Worm (Caenorhabditis elegans) whole organism, early embryonic: ENCODE measurements around the gene F37A8.5.

Experiments
- B0310.2 ChIP-seq: sonication (generic microtip); optimal IDR thresholded peaks from 2 replicates; lab custom pipeline; 2016; ENCODE audit warnings: mild to moderate bottlenecking, missing genetic modification characterization, missing compliant biosample characterization
- F13C5.2 ChIP-seq: sonication (generic microtip); optimal IDR thresholded peaks from 2 replicates; lab custom pipeline; 2017; ENCODE audit warnings: mild to moderate bottlenecking, missing genetic modification characterization, inconsistent platforms, missing compliant biosample characterization
- aly-1 ChIP-seq: sonication (generic microtip); optimal IDR thresholded peaks from 2 replicates; lab custom pipeline; 2016; ENCODE audit warnings: missing genetic modification characterization, missing compliant biosample characterization
- ama-1 ChIP-seq: fragments of 150-350 bp; optimal IDR thresholded peaks from 2 replicates; lab custom pipeline; 2014
- ceh-13 ChIP-seq: fragments of 200-800 bp; sonication (Bioruptor generic); optimal IDR thresholded peaks from 2 replicates; lab custom pipeline; 2018; ENCODE audit warnings: mild to moderate bottlenecking, missing genetic modification characterization, missing compliant biosample characterization
- ceh-36 ChIP-seq: sonication (generic microtip); optimal IDR thresholded peaks from 2 replicates; lab custom pipeline; 2016; ENCODE audit warnings: missing genetic modification characterization, inconsistent platforms, missing compliant biosample characterization
- ets-7 ChIP-seq: sonication (generic microtip); optimal IDR thresholded peaks from 2 replicates; lab custom pipeline; 2016; ENCODE audit warnings: missing genotype, missing genetic modification characterization, missing compliant biosample characterization
- flt-1 ChIP-seq: fragments of 200-800 bp; sonication (Bioruptor generic); IDR thresholded peaks from 2 replicates; pipeline ENCODE4 v1.3.6; 2022; ENCODE audit warnings: missing genetic modification characterization, missing compliant biosample characterization
- hmbx-1 ChIP-seq: sonication (generic microtip); optimal IDR thresholded peaks from 2 replicates; lab custom pipeline; 2016; ENCODE audit warnings: mild to moderate bottlenecking, missing genetic modification characterization, missing compliant biosample characterization
- hmg-4 ChIP-seq: fragments of 200-800 bp; sonication (Bioruptor generic); optimal IDR thresholded peaks from 2 replicates; lab custom pipeline; 2018; ENCODE audit warnings: mild to moderate bottlenecking, missing genetic modification characterization, missing compliant biosample characterization
- hnd-1 ChIP-seq: sonication (generic microtip); optimal IDR thresholded peaks from 2 replicates; lab custom pipeline; 2016; ENCODE audit warnings: missing genetic modification characterization, missing compliant biosample characterization
- pes-1 ChIP-seq: fragments of 200-800 bp; sonication (Bioruptor generic); IDR thresholded peaks from 2 replicates; pipeline ENCODE4 v1.3.6; 2022; ENCODE audit warnings: missing genetic modification reagents, missing genetic modification characterization, missing compliant biosample characterization
- scrt-1 ChIP-seq: fragments of 200-800 bp; sonication (Bioruptor generic); IDR thresholded peaks from 2 replicates; pipeline ENCODE4 v1.3.6; 2022; ENCODE audit warnings: missing genetic modification characterization, missing compliant biosample characterization
- sea-1 ChIP-seq: fragments of 200-800 bp; sonication (Bioruptor generic); conservative IDR thresholded peaks from 2 replicates; pipeline ENCODE4 v1.3.6; 2022; ENCODE audit warnings: missing genetic modification characterization, missing compliant biosample characterization
- tbx-11 ChIP-seq: fragments of 200-800 bp; sonication (Bioruptor generic); IDR thresholded peaks from 2 replicates; pipeline ENCODE4 v1.3.6; 2022; ENCODE audit warnings: missing genetic modification characterization, missing compliant biosample characterization
- tbx-37 ChIP-seq: fragments of 200-800 bp; sonication (Bioruptor generic); conservative IDR thresholded peaks from 2 replicates; pipeline ENCODE4 v1.3.6; 2022; ENCODE audit warnings: missing genetic modification reagents, missing genetic modification characterization, missing compliant biosample characterization
- tra-4 ChIP-seq: sonication (generic microtip); optimal IDR thresholded peaks from 2 replicates; lab custom pipeline; 2017; ENCODE audit warnings: missing genetic modification characterization, missing compliant biosample characterization

F37A8.5 gene

DNA sequence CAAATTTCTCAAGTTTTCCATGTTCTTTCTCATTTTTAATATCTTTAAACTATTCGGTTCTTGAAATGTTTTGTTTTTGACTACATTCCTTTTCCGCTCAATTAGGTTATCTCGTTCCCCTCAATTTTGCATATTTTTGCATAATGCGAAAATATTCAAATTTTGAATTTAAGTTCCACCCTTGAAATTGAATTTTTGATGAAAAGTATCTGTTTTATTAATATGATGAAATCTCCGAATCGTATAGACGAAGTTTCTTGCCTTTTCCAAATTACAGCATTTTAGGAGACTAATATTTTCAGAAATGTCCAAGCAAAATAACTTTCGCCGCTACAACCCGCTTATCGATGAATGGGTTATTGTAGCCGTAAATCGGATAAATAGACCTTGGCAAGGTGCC lies 37.9 kb upstream of the F37A8.5 start, which contains the start of gene ZK1058.3:
Gene ZK1058.3, plus strand, starts transcription at position 301 of the 400 bp plus-strand sequence.
- TF ChIP-seq sea-1 (GFP tag; lab: Robert Waterston, UW), result no peak

DNA sequence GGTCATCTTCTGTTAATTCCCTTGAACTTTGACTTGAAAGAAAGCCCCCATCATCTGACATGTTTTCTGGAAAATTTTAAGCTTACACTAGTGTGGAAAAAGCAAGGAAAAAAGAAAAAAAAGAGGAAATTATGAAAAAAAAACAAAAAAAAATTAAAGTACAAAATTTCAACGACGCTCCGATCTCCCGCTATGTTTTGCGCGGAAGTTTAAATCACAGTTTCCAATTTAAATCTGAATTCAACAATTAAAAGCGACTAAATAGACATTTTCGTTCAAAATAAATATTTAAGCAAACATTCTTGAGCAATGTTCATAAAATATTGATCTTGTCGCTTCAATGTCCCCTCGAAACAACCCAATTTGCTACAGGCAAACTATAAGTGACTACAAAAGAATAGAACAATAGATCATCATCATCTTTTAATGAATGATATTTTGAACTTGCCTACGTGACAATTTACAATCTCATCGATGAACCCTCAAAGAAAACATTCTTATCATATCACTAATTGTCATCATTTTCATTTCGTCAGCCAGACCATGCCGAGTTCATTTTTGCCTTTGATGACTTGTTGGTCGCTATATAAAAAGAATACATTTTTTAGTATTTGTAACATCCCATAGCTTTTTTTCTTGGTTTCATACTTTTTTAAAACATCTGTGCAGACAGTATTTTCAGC lies 34.6 kb upstream of the F37A8.5 start, which contains the start of the genes metl-6 and nit-1:
Gene metl-6, minus strand, starts transcription at position 66 of the 683 bp plus-strand sequence.
Gene nit-1, plus strand, starts transcription at position 562 of the 683 bp plus-strand sequence.
- TF ChIP-seq tra-4 (no peak), sea-1 (GFP tag; lab: Robert Waterston, UW) (no peak), hmg-4 (GFP tag; lab: Kevin White, UChicago) (no peak), flt-1 (GFP tag; lab: Robert Waterston, UW) (no peak), hnd-1 (no peak), pes-1 (GFP tag; lab: Robert Waterston, UW) (no peak), tbx-37 (no peak), tbx-11 (GFP tag; lab: Robert Waterston, UW) (no peak), ceh-36 (tag; lab: Kevin White, UChicago) (no peak), B0310.2 (tag; lab: Kevin White, UChicago) (no peak), ceh-13 (GFP tag; lab: Kevin White, UChicago) (no peak), ets-7 (tag; lab: Kevin White, UChicago) (no peak), F13C5.2 (tag; lab: Kevin White, UChicago) (no peak), ama-1 (lab: Kevin White, UChicago) (no peak), aly-1 (tag; lab: Kevin White, UChicago) (no peak), hmbx-1 (tag; lab: Kevin White, UChicago) (no peak), scrt-1 (no peak)

DNA sequence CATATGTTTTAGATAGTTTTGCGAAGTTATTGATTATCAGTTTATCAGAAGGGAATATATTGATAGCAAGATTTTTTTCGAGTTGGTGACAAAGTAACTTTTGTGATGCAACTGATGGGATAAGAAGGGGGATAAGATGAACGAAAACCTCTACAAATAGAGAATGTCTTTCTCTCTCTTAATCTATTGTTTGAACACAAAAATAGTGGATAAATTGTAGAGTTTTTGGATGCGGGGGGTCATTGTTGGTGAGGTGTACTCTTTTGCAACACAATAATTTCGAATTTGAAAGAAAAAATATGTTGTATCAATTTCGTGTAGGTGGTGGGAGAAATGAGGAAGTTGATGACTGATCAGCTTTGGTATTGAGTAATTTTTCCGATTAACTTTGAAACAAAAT lies 30.3 kb upstream of the F37A8.5 start, which contains the start of gene ZK1058.9:
Gene ZK1058.9, minus strand, starts transcription at position 101 of the 400 bp plus-strand sequence.
- no peak for TF ChIP-seq ets-7 (tag; lab: Kevin White, UChicago)

DNA sequence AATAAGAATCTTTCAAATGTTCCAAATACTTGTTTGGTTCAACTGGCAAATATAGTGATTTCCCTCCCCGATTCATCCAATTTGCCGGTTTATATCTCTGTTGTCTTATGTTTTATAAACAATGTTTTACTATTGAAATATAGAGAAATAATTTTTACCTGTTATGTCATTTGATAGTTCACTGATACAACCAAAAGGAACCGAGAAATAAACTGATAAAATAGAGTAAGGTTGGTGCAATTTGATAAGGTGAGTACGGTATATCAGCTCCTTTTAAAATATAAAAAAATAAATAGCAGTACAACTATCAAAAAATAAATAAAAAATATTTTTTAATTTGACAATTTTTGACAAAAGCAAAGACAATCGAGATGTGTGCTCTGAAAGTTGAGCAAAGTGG lies 29.6 kb upstream of the F37A8.5 start:
- no peak for TF ChIP-seq tbx-11 (GFP tag; lab: Robert Waterston, UW)
- no peak for TF ChIP-seq pes-1 (GFP tag; lab: Robert Waterston, UW)
- TF ChIP-seq hnd-1, result no peak
- TF ChIP-seq hmbx-1 (tag; lab: Kevin White, UChicago), result no peak
- TF ChIP-seq flt-1 (GFP tag; lab: Robert Waterston, UW), result no peak
- TF ChIP-seq hmg-4 (GFP tag; lab: Kevin White, UChicago), result no peak
- TF ChIP-seq F13C5.2 (tag; lab: Kevin White, UChicago), result no peak
- no peak for TF ChIP-seq B0310.2 (tag; lab: Kevin White, UChicago)
- TF ChIP-seq tra-4, result no peak
- no peak for TF ChIP-seq sea-1 (GFP tag; lab: Robert Waterston, UW)
- no peak for TF ChIP-seq tbx-37
- TF ChIP-seq scrt-1, result no peak
- TF ChIP-seq ama-1 (lab: Kevin White, UChicago), result no peak
- TF ChIP-seq aly-1 (tag; lab: Kevin White, UChicago), result no peak
- TF ChIP-seq ceh-13 (GFP tag; lab: Kevin White, UChicago), result no peak

DNA sequence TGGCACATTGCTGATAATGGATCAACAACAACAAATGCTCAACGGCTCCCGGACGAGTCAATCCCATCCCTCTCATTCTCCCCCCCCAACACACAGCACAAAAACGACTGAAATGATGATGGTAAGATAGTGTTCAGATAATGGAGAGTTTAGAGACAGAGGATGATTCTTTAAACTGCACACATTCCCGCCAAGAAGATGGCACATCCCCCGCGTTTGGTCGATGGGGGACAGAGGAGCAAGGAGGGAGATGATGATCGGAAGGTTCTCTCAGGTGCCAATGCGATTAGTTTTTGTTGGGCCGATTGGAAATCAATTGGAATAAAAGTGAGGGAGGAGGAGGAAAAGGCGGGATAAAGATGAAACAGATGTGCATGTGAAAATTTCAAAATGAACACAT lies 29.0 kb upstream of the F37A8.5 start:
- TF ChIP-seq sea-1 (GFP tag; lab: Robert Waterston, UW) (no peak), scrt-1 (no peak)

DNA sequence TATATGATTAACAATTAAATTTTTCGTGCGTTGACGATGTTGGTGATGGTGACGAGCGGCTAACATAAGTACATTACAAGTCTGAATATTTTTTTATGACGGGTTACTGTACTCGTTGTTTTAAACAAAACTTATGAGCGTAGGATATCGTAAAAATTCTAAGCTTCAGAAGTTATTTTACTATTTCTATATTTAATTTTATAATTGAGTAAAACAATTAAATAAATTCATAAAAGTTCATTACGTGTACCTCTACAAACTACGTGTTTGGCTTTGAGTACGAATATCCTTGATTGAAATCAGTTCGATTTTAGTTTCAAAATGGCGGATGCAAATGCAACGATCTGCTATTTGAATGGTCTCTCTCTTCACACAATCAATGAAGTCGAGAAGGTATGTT lies 28.3 kb upstream of the F37A8.5 start, which contains the start of gene F37A8.1:
Gene F37A8.1, plus strand, starts transcription at position 301 of the 400 bp plus-strand sequence.
- no peak for TF ChIP-seq hnd-1
- no peak for TF ChIP-seq scrt-1

DNA sequence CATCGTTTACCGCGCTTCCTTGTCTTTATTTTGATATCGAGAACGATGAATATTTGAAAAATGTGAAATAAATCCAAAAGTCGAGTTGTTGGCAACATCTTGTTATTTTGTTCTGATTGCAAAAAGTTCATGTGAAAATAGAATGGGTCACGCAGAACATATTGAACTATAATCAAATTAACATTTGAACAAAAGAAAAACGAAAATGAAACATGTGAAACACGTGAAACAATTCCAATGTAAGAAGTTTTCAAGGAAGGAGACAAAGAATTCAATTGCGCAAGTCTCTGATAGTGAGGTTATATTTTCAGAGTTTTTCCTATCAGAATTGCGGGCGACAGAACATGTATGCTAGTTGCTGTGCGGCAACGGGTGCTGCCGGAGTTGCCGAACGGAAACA lies 25.0 kb upstream of the F37A8.5 start, which contains the start of gene F37A8.2:
Gene F37A8.2, minus strand, starts transcription at position 101 of the 400 bp plus-strand sequence.
- TF ChIP-seq tra-4, result no peak
- TF ChIP-seq ama-1 (lab: Kevin White, UChicago), result no peak
- TF ChIP-seq scrt-1, result no peak
- no peak for TF ChIP-seq tbx-11 (GFP tag; lab: Robert Waterston, UW)
- no peak for TF ChIP-seq ceh-36 (tag; lab: Kevin White, UChicago)
- TF ChIP-seq B0310.2 (tag; lab: Kevin White, UChicago), result no peak
- TF ChIP-seq sea-1 (GFP tag; lab: Robert Waterston, UW), result no peak
- no peak for TF ChIP-seq hnd-1
- no peak for TF ChIP-seq ets-7 (tag; lab: Kevin White, UChicago)
- TF ChIP-seq pes-1 (GFP tag; lab: Robert Waterston, UW), result no peak
- no peak for TF ChIP-seq hmbx-1 (tag; lab: Kevin White, UChicago)

DNA sequence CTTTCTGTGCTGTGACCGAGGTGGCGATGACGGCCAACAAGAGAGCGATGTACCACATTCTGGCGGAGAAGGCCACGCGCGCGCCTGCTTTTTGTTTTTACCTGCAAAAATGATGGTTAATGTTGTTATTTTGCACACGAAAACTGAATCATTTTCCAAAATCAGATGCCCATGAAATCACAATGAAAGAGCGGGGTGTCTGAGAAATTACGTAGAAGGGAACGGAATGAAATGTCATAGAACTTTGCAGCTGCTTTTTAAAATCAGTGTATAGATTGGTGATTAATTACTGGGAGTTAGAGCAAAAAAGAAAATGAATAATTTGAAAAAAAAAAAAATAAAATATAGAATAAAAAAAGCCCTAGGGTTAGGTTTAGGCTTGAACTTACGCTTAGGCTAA lies 20.6 kb upstream of the F37A8.5 start, which contains the start of gene npl-10:
Gene npl-10, minus strand, starts transcription at position 101 of the 400 bp plus-strand sequence.
- TF ChIP-seq sea-1 (GFP tag; lab: Robert Waterston, UW) (no peak), scrt-1 (no peak), aly-1 (tag; lab: Kevin White, UChicago) (no peak), ceh-36 (tag; lab: Kevin White, UChicago) (no peak), tbx-37 (no peak), flt-1 (GFP tag; lab: Robert Waterston, UW) (no peak), hnd-1 (no peak), hmg-4 (GFP tag; lab: Kevin White, UChicago) (no peak), tra-4 (no peak), B0310.2 (tag; lab: Kevin White, UChicago) (no peak), tbx-11 (GFP tag; lab: Robert Waterston, UW) (no peak), ama-1 (lab: Kevin White, UChicago) (no peak), ceh-13 (GFP tag; lab: Kevin White, UChicago) (no peak), F13C5.2 (tag; lab: Kevin White, UChicago) (no peak), hmbx-1 (tag; lab: Kevin White, UChicago) (no peak), ets-7 (tag; lab: Kevin White, UChicago) (no peak), pes-1 (GFP tag; lab: Robert Waterston, UW) (no peak)
